Fruit fly (Drosophila melanogaster): Measurements from ENCODE around the gene CG4022.

CG4022 gene

dm6 chr3L:9358713-9359040 is 52.0 kb downstream of the CG4022 start, which contains the start of the genes UGP and Svip (continued):
- TF ChIP-seq p53 (GFP tag; optimal IDR thresholded peaks at IDR 0.05) (no peak), CG15073 (GFP tag; optimal IDR thresholded peaks at IDR 0.05) (no peak), Atf6 (GFP tag; IDR thresholded peaks at IDR 0.05) (0 out of 2 replicates have a peak, but pooled peaks have one; percentile 8), pzg (GFP tag; optimal IDR thresholded peaks at IDR 0.05) (peak; percentile 51), sim (GFP tag; IDR thresholded peaks at IDR 0.05) (no peak), CG32772 (GFP tag; IDR thresholded peaks at IDR 0.05) (no peak), psq (GFP tag; optimal IDR thresholded peaks at IDR 0.05) (peak; percentile 25), hkb (optimal IDR thresholded peaks at IDR 0.05) (no peak), hkb (GFP tag; IDR thresholded peaks at IDR 0.05) (no peak), CG12942 (GFP tag; optimal IDR thresholded peaks at IDR 0.05) (no peak), esg (GFP tag; conservative IDR thresholded peaks at IDR 0.05) (no peak), CG6683 (GFP tag; optimal IDR thresholded peaks at IDR 0.05) (no peak), Ets97D (GFP tag; optimal IDR thresholded peaks at IDR 0.05) (peak; percentile 3), CG34224 (GFP tag; IDR thresholded peaks at IDR 0.05; ENCODE audit: partially characterized antibody) (0 out of 3 replicates have a peak, but pooled peaks have one; percentile 15), MESR4 (GFP tag; optimal IDR thresholded peaks at IDR 0.05) (peak; percentile 43), rib (GFP tag; IDR thresholded peaks at IDR 0.05) (no peak), h (optimal IDR thresholded peaks at IDR 0.05) (no peak), CG8924 (tag; optimal IDR thresholded peaks at IDR 0.05) (peak; percentile 44), CG2129 (GFP tag; IDR thresholded peaks at IDR 0.05; ENCODE audit: partially characterized antibody) (no peak), grau (tag; optimal IDR thresholded peaks at IDR 0.05) (no peak), CG14014 (GFP tag; IDR thresholded peaks at IDR 0.05) (no peak), CG11093 (GFP tag; IDR thresholded peaks at IDR 0.05) (no peak), eve (GFP tag; optimal IDR thresholded peaks at IDR 0.05) (no peak), CG17359 (tag; optimal IDR thresholded peaks at IDR 0.05) (no peak), Mrtf (GFP tag; IDR thresholded peaks at IDR 0.05) (no peak), Vsx1 (GFP tag; optimal IDR thresholded peaks at IDR 0.05) (no peak), CG1832 (GFP tag; optimal IDR thresholded peaks at IDR 0.05) (no peak), inv (GFP tag; IDR thresholded peaks at IDR 0.05; ENCODE audit: partially characterized antibody) (no peak), CG9932 (GFP tag; IDR thresholded peaks at IDR 0.05) (no peak), CG15514 (GFP tag; optimal IDR thresholded peaks at IDR 0.05) (peak; percentile 39), hth (optimal IDR thresholded peaks at IDR 0.05) (no peak), zen (tag; optimal IDR thresholded peaks at IDR 0.05) (no peak), stwl (tag; optimal IDR thresholded peaks at IDR 0.05) (peak; percentile 16), Nf-YA (GFP tag; IDR thresholded peaks at IDR 0.05) (no peak), CG12236 (GFP tag; optimal IDR thresholded peaks at IDR 0.05) (no peak), CG17186 (GFP tag; optimal IDR thresholded peaks at IDR 0.05) (peak; percentile 99), CG11695 (GFP tag; IDR thresholded peaks at IDR 0.05) (0 out of 3 replicates have a peak, but pooled peaks have one; percentile 21), Stat92E (GFP tag; optimal IDR thresholded peaks at IDR 0.05) (no peak), CG34422 (GFP tag; IDR thresholded peaks at IDR 0.05) (peak; percentile 48; the same call in 1 of the 3 replicates), Deaf1 (tag; optimal IDR thresholded peaks at IDR 0.05) (no peak), yki (optimal IDR thresholded peaks at IDR 0.05) (no peak), schlank (tag; optimal IDR thresholded peaks at IDR 0.05) (no peak), Sry-δ (GFP tag; optimal IDR thresholded peaks at IDR 0.05) (no peak), E2f2 (GFP tag; IDR thresholded peaks at IDR 0.05) (peak; percentile 30; the same call in 1 of the 2 replicates), Hey (tag; optimal IDR thresholded peaks at IDR 0.05) (no peak), CG17385 (GFP tag; optimal IDR thresholded peaks at IDR 0.05) (peak; percentile 97), gfzf (GFP tag; optimal IDR thresholded peaks at IDR 0.05) (peak; percentile 9), CG8281 (tag; optimal IDR thresholded peaks at IDR 0.05) (no peak), crp (GFP tag; optimal IDR thresholded peaks at IDR 0.05) (peak; percentile 77 to 95), CG1792 (GFP tag; optimal IDR thresholded peaks at IDR 0.05) (no peak), CG31441 (GFP tag; IDR thresholded peaks at IDR 0.05) (no peak), fu2 (GFP tag; optimal IDR thresholded peaks at IDR 0.05) (no peak)

Data from whole organism, embryonic.